Worm (Caenorhabditis elegans) whole organism, young adult: Measurements from ENCODE around the gene tdp-1.

Experiments used
- B0035.1 ChIP-seq: sonication (generic microtip); optimal IDR thresholded peaks from 2 replicates; lab custom pipeline; 2016; ENCODE audit warnings: missing genetic modification characterization, mild to moderate bottlenecking, missing compliant biosample characterization, missing genotype, missing genetic modification reagents
- B0336.3 ChIP-seq: fragments of 200-800 bp; sonication (Bioruptor generic); IDR thresholded peaks from 2 replicates; pipeline ENCODE4 v1.3.6; 2022; ENCODE audit warnings: missing genetic modification characterization, missing compliant biosample characterization
- F37B4.10 ChIP-seq: fragments of 200-800 bp; sonication (Bioruptor generic); IDR thresholded peaks from 2 replicates; pipeline ENCODE4 v1.3.6; 2022; ENCODE audit warnings: missing genetic modification characterization, missing compliant biosample characterization
- F39B2.1 ChIP-seq: fragments of 200-800 bp; sonication (Bioruptor generic); IDR thresholded peaks from 2 replicates; pipeline ENCODE4 v1.3.6; 2022; ENCODE audit warnings: missing genetic modification reagents, missing genetic modification characterization, missing compliant biosample characterization
- F57C9.4 ChIP-seq: sonication (generic microtip); optimal IDR thresholded peaks from 2 replicates; lab custom pipeline; 2017; ENCODE audit warnings: mild to moderate bottlenecking, missing genetic modification characterization, missing compliant biosample characterization
- K12H6.12 ChIP-seq: fragments of 200-800 bp; sonication (Bioruptor generic); optimal IDR thresholded peaks from 2 replicates; lab custom pipeline; 2018; ENCODE audit warnings: mild to moderate bottlenecking, missing genetic modification characterization, missing compliant biosample characterization
- T07F8.4 ChIP-seq: sonication (generic microtip); optimal IDR thresholded peaks from 2 replicates; lab custom pipeline; 2016; ENCODE audit warnings: mild to moderate bottlenecking, missing genetic modification characterization, moderate library complexity, missing compliant biosample characterization
- Y53G8AR.9 ChIP-seq: fragments of 200-800 bp; sonication (Bioruptor generic); conservative IDR thresholded peaks from 2 replicates; pipeline ENCODE4 v1.3.6; 2022; ENCODE audit warnings: missing genetic modification reagents, missing genetic modification characterization, missing compliant biosample characterization
- Y56A3A.18 ChIP-seq: fragments of 200-800 bp; sonication (Bioruptor generic); IDR thresholded peaks from 2 replicates; pipeline ENCODE4 v1.3.6; 2022; ENCODE audit warnings: missing genetic modification reagents, missing genetic modification characterization, missing compliant biosample characterization
- Y79H2A.3 ChIP-seq: fragments of 200-800 bp; sonication (Bioruptor generic); conservative IDR thresholded peaks from 2 replicates; pipeline ENCODE4 v1.3.6; 2022; ENCODE audit warnings: missing genetic modification reagents, missing genetic modification characterization, missing compliant biosample characterization
- attf-3 ChIP-seq: fragments of 200-800 bp; sonication (Bioruptor generic); conservative IDR thresholded peaks from 2 replicates; pipeline ENCODE4 v1.3.6; 2022; ENCODE audit warnings: missing genetic modification reagents, missing genetic modification characterization, missing compliant biosample characterization
- attf-5 ChIP-seq: fragments of 200-800 bp; sonication (Bioruptor generic); optimal IDR thresholded peaks from 2 replicates; lab custom pipeline; 2018; ENCODE audit warnings: mild to moderate bottlenecking, missing genetic modification characterization, missing compliant biosample characterization
- bed-1 ChIP-seq: fragments of 200-800 bp; sonication (Bioruptor generic); IDR thresholded peaks from 2 replicates; pipeline ENCODE4 v1.3.6; 2022; ENCODE audit warnings: missing genetic modification reagents, missing genetic modification characterization, missing compliant biosample characterization
- ccch-3 ChIP-seq: fragments of 200-800 bp; sonication (Bioruptor generic); optimal IDR thresholded peaks from 2 replicates; lab custom pipeline; 2018; ENCODE audit warnings: mild to moderate bottlenecking, missing genetic modification characterization, missing compliant biosample characterization
- cebp-1 ChIP-seq, 2 experiments: fragments of 200-800 bp in 1 of 2; sonication (Bioruptor generic) in 1 of 2; sonication (generic microtip) in 1 of 2; IDR thresholded peaks in 1 of 2; optimal IDR thresholded peaks in 1 of 2; 2 replicates each; pipeline versions ENCODE4 v1.3.6 to Lab custom; 2017 to 2022; ENCODE audit warnings: missing compliant biosample characterization in 2 of 2, missing genetic modification characterization in 2 of 2, mild to moderate bottlenecking in 1 of 2, missing genetic modification reagents in 1 of 2, moderate library complexity in 1 of 2
- ceh-91 ChIP-seq: fragments of 200-800 bp; sonication (Bioruptor generic); IDR thresholded peaks from 2 replicates; pipeline ENCODE4 v1.3.6; 2022; ENCODE audit warnings: missing genetic modification reagents, missing genetic modification characterization, missing compliant biosample characterization
- dpff-1 ChIP-seq: sonication (generic microtip); optimal IDR thresholded peaks from 2 replicates; lab custom pipeline; 2017; ENCODE audit warnings: mild to moderate bottlenecking, missing genetic modification characterization, missing compliant biosample characterization
- hlh-12 ChIP-seq: sonication (generic microtip); optimal IDR thresholded peaks from 2 replicates; lab custom pipeline; 2016; ENCODE audit warnings: missing genetic modification characterization, missing compliant biosample characterization
- hmg-1.2 ChIP-seq: fragments of 200-800 bp; sonication (Bioruptor generic); IDR thresholded peaks from 2 replicates; pipeline ENCODE4 v1.3.6; 2022; ENCODE audit warnings: missing genetic modification reagents, missing genetic modification characterization, missing compliant biosample characterization
- hrde-1 ChIP-seq: sonication (generic microtip); optimal IDR thresholded peaks from 2 replicates; lab custom pipeline; 2016; ENCODE audit warnings: missing genetic modification characterization, mild to moderate bottlenecking, missing compliant biosample characterization, moderate library complexity, missing genotype, missing genetic modification reagents, borderline replicate concordance
- lag-1 ChIP-seq: fragments of 200-800 bp; sonication (Bioruptor generic); IDR thresholded peaks from 2 replicates; pipeline ENCODE4 v1.3.6; 2022; ENCODE audit warnings: missing genetic modification reagents, missing genetic modification characterization, missing compliant biosample characterization
- let-526 ChIP-seq: fragments of 200-800 bp; sonication (Bioruptor generic); IDR thresholded peaks from 2 replicates; pipeline ENCODE4 v1.3.6; 2022; ENCODE audit warnings: missing genetic modification reagents, missing genetic modification characterization, missing compliant biosample characterization
- madf-10 ChIP-seq: sonication (generic microtip); optimal IDR thresholded peaks from 2 replicates; lab custom pipeline; 2016; ENCODE audit warnings: mild to moderate bottlenecking, missing genetic modification characterization, missing compliant biosample characterization
- madf-6 ChIP-seq: fragments of 200-800 bp; sonication (Bioruptor generic); IDR thresholded peaks from 2 replicates; pipeline ENCODE4 v1.3.6; 2022; ENCODE audit warnings: missing genetic modification reagents, missing genetic modification characterization, missing compliant biosample characterization
- mxl-1 ChIP-seq: sonication (generic microtip); optimal IDR thresholded peaks from 2 replicates; lab custom pipeline; 2016; ENCODE audit warnings: missing genetic modification characterization, missing compliant biosample characterization
- nhr-179 ChIP-seq: sonication (generic microtip); optimal IDR thresholded peaks from 2 replicates; lab custom pipeline; 2016; ENCODE audit warnings: mild to moderate bottlenecking, missing genetic modification characterization, missing compliant biosample characterization
- nhr-80 ChIP-seq: sonication (generic microtip); optimal IDR thresholded peaks from 2 replicates; lab custom pipeline; 2016; ENCODE audit warnings: missing genetic modification characterization, missing compliant biosample characterization
- pbrm-1 ChIP-seq: fragments of 200-800 bp; sonication (Bioruptor generic); IDR thresholded peaks from 2 replicates; pipeline ENCODE4 v1.3.6; 2022; ENCODE audit warnings: missing genetic modification reagents, missing genetic modification characterization, missing compliant biosample characterization
- pha-4 ChIP-seq: fragments of 150-350 bp; sonication (generic microtip); optimal IDR thresholded peaks from 2 replicates; lab custom pipeline; 2014; ENCODE audit warnings: missing biosample characterization, missing genetic modification reagents, missing genetic modification characterization
- repo-1 ChIP-seq: sonication (generic microtip); optimal IDR thresholded peaks from 2 replicates; lab custom pipeline; 2017; ENCODE audit warnings: mild to moderate bottlenecking, missing genetic modification characterization, missing compliant biosample characterization
- snpc-1.1 ChIP-seq: sonication (generic microtip); optimal IDR thresholded peaks from 2 replicates; lab custom pipeline; 2017; ENCODE audit warnings: missing genetic modification characterization, mild to moderate bottlenecking, missing compliant biosample characterization, antibody characterized with exemption, moderate library complexity, missing genotype, missing genetic modification reagents; ENCODE audit not compliant: insufficient read depth
- snpc-3.4 ChIP-seq: sonication (generic microtip); optimal IDR thresholded peaks from 2 replicates; lab custom pipeline; 2017; ENCODE audit warnings: missing genetic modification characterization, mild to moderate bottlenecking, missing compliant biosample characterization, antibody characterized with exemption, moderate library complexity, missing genotype, missing genetic modification reagents
- xnd-1 ChIP-seq: sonication (generic microtip); optimal IDR thresholded peaks from 2 replicates; lab custom pipeline; 2016; ENCODE audit warnings: missing genotype, missing genetic modification reagents, missing genetic modification characterization, missing compliant biosample characterization
- zfh-2 ChIP-seq: fragments of 200-800 bp; sonication (Bioruptor generic); conservative IDR thresholded peaks from 2 replicates; pipeline ENCODE4 v1.3.6; 2022; ENCODE audit warnings: missing genetic modification reagents, missing genetic modification characterization, missing compliant biosample characterization
- ztf-18 ChIP-seq: sonication (generic microtip); optimal IDR thresholded peaks from 2 replicates; lab custom pipeline; 2016; ENCODE audit warnings: missing genotype, mild to moderate bottlenecking, missing genetic modification characterization, missing compliant biosample characterization
- ztf-22 ChIP-seq: fragments of 200-800 bp; sonication (Bioruptor generic); optimal IDR thresholded peaks from 2 replicates; lab custom pipeline; 2018; ENCODE audit warnings: mild to moderate bottlenecking, missing genetic modification characterization, moderate library complexity, missing compliant biosample characterization
- ztf-28 ChIP-seq: fragments of 200-800 bp; sonication (Bioruptor generic); IDR thresholded peaks from 2 replicates; pipeline ENCODE4 v1.3.6; 2022; ENCODE audit warnings: missing genetic modification reagents, missing genetic modification characterization, missing compliant biosample characterization

The tdp-1 gene

ce11 chrII:8969251-8970183 is 28.1 kb upstream of the tdp-1 start, which contains the start of the genes szy-20 and C18E9.5 (continued):
- TF ChIP-seq F39B2.1 (no peak), ztf-28 (GFP tag; lab: Robert Waterston, UW) (peak; percentile 33; the same call in 1 of the 2 replicates), K12H6.12 (peak; percentile 47), hmg-1.2 (GFP tag; lab: Robert Waterston, UW) (peak; percentile 47), repo-1 (tag; lab: Kevin White, UChicago) (peak; percentile 23), F37B4.10 (GFP tag; lab: Robert Waterston, UW) (no peak), T07F8.4 (tag; lab: Kevin White, UChicago) (no peak)

DNA sequence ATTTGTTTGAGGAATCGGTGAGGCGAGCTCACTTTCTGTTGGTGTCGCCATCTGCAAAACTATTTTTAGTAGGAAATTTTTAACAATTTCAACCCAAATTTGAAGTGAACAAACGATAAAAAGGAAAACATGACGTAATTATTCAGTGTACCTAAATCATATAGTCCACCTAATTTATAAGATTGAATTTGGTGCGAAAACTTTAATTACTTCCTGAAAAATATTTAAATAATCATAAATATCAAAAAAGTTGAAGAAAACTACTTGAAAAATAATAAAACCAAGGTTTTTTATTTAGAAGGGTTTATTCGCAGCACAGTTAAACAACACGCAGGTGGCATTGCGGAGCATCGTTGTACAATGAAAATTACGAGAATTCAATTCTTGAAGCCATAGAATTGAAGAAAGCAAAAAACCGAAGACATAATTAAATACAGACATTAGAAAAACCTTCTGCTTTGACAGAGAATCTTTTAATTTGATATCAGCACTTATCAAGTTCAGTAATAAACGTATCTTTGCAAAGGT is 24.0 kb upstream of the tdp-1 start, which contains the start of gene tomm-40:
Gene tomm-40, minus strand, starts transcription at position 51 of the 528 bp plus-strand sequence.
- TF ChIP-seq Y79H2A.3 (GFP tag; lab: Robert Waterston, UW), result no peak
- TF ChIP-seq hlh-12, result no peak
- TF ChIP-seq Y56A3A.18 (GFP tag; lab: Robert Waterston, UW), result no peak
- TF ChIP-seq attf-3 (GFP tag; lab: Robert Waterston, UW), result peak; percentile 93
- no peak for TF ChIP-seq pha-4 (tag; lab: Kevin White, UChicago)

- TF ChIP-seq ztf-18 (tag; lab: Kevin White, UChicago), result no peak
- TF ChIP-seq hlh-12, result no peak
- no peak for TF ChIP-seq bed-1
- TF ChIP-seq nhr-179 (tag; lab: Kevin White, UChicago), result no peak
- no peak for TF ChIP-seq K12H6.12
- no peak for TF ChIP-seq hrde-1 (tag; lab: Kevin White, UChicago)
- no peak for TF ChIP-seq zfh-2 (GFP tag; lab: Robert Waterston, UW)
Measured at ce11 chrII:8982683-8983082, 14.9 kb upstream of the tdp-1 start, which contains the start of gene C18E9.7. Gene C18E9.7, minus strand, starts transcription at chrII:8982783.

ce11 chrII:8987962-8988361 is 9.7 kb upstream of the tdp-1 start, which contains the start of gene C18E9.8:
Gene C18E9.8, minus strand, starts transcription at chrII:8988062.
- no peak for TF ChIP-seq B0035.1 (tag; lab: Kevin White, UChicago)
- 0 out of 2 replicates have a peak, but pooled peaks have one; percentile 21 for TF ChIP-seq Y53G8AR.9 (GFP tag; lab: Robert Waterston, UW)
- TF ChIP-seq lag-1, result no peak
- TF ChIP-seq xnd-1 (tag; lab: Kevin White, UChicago), result no peak
- TF ChIP-seq, all 124 proteins: peak for 1

DNA sequence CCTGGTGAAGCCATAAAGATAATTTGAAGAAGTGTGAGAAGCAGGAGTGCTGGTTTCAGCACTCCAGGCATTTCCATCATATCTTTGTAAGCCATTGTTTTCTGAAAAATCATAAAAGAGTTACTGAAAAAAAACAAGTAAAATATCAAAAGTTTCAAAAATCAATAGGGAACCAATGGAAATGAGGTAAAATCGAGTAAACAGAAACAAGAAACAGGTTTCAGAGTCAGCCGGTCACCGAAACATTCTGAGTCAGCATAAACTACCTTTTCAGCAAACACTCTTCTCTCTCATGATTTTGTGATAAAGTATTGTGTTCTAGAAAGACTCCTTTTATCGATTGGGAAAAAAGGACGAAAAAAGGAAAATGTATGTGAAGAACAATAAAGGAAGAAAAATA is 8.2 kb upstream of the tdp-1 start, which contains the start of gene C18E9.9:
Gene C18E9.9, minus strand, starts transcription at position 101 of the 400 bp plus-strand sequence.
- no peak for TF ChIP-seq ceh-91
- no peak for TF ChIP-seq ccch-3
- TF ChIP-seq ztf-22 (GFP tag; lab: Kevin White, UChicago), result no peak
- TF ChIP-seq ztf-28 (GFP tag; lab: Robert Waterston, UW), result no peak
- TF ChIP-seq let-526 (GFP tag; lab: Robert Waterston, UW), result no peak
- TF ChIP-seq snpc-3.4, result no peak
- TF ChIP-seq B0035.1 (tag; lab: Kevin White, UChicago), result no peak

DNA sequence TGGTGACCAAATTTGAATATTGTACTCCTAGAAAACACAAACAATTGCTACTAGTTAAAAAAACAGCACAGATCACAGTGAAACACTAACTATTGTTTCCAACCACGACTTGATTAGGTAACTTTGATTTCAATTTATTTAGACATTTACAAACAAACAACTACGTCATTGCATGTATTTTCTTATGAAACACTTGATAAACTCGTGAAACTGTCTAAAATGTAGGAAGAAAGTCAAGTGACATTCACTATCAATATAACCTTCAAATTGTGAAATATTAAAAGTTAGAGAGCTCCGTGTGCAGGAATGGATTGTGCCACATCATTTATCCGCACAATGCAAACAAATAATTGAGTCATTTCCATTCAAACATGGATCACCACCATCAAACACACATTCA is 7.4 kb upstream of the tdp-1 start:
- TF ChIP-seq madf-6 (GFP tag; lab: Robert Waterston, UW), result no peak
- no peak for TF ChIP-seq pbrm-1 (GFP tag; lab: Robert Waterston, UW)
- peak; percentile 63; the same call in 1 of the 2 replicates for TF ChIP-seq cebp-1 (GFP tag; IDR thresholded peaks at IDR 0.05; lab: Robert Waterston, UW)
- TF ChIP-seq cebp-1 (tag; optimal IDR thresholded peaks at IDR 0.05; lab: Kevin White, UChicago), result peak; percentile 80
- TF ChIP-seq madf-10, result no peak
- no peak for TF ChIP-seq pha-4 (tag; lab: Kevin White, UChicago)
- no peak for TF ChIP-seq B0336.3 (GFP tag; lab: Robert Waterston, UW)
- no peak for TF ChIP-seq dpff-1 (tag; lab: Kevin White, UChicago)
- no peak for TF ChIP-seq snpc-1.1
- no peak for TF ChIP-seq ccch-3
- no peak for TF ChIP-seq mxl-1 (tag; lab: Kevin White, UChicago)
- TF ChIP-seq nhr-80 (tag; lab: Kevin White, UChicago), result peak; percentile 35
- TF ChIP-seq attf-5 (GFP tag; lab: Kevin White, UChicago), result peak; percentile 24
- no peak for TF ChIP-seq F57C9.4 (tag; lab: Kevin White, UChicago)
